Fruit fly (Drosophila melanogaster) whole organism, pupa: ENCODE data around the gene CG46448.

ENCODE experiments used
- CG10348 ChIP-seq: fragments of 200-800 bp; sonication (Bioruptor generic); IDR thresholded peaks from 2 replicates; pipeline ENCODE4 v1.3.6; 2022; ENCODE audit warnings: missing biosample characterization, missing genetic modification characterization
- CG12605 ChIP-seq: fragments of 200-800 bp; sonication (Bioruptor generic); IDR thresholded peaks from 2 replicates; pipeline ENCODE4 v1.3.6; 2022; ENCODE audit warnings: missing biosample characterization, missing genetic modification characterization
- CG13204 ChIP-seq: fragments of 200-800 bp; sonication (Bioruptor generic); optimal IDR thresholded peaks from 2 replicates; lab custom pipeline; 2018; ENCODE audit warnings: missing biosample characterization, mild to moderate bottlenecking, missing genetic modification characterization, moderate library complexity
- CG15710 ChIP-seq: fragments of 200-800 bp; sonication (Bioruptor generic); optimal IDR thresholded peaks from 2 replicates; lab custom pipeline; 2018; ENCODE audit warnings: missing biosample characterization, mild to moderate bottlenecking, missing genetic modification characterization, moderate library complexity
- CG9948 ChIP-seq: fragments of 200-800 bp; sonication (Bioruptor generic); optimal IDR thresholded peaks from 2 replicates; lab custom pipeline; 2018; ENCODE audit warnings: missing biosample characterization, mild to moderate bottlenecking, missing genetic modification characterization, moderate library complexity
- D1 ChIP-seq: fragments of 200-800 bp; sonication (Bioruptor generic); optimal IDR thresholded peaks from 2 replicates; lab custom pipeline; 2018; ENCODE audit warnings: missing biosample characterization, mild to moderate bottlenecking, missing genetic modification characterization, moderate library complexity
- EcR ChIP-seq: fragments of 200-800 bp; sonication (Bioruptor generic); optimal IDR thresholded peaks from 3 replicates; lab custom pipeline; 2019; ENCODE audit warnings: missing biosample characterization, missing genetic modification characterization, mild to moderate bottlenecking, moderate library complexity, missing genetic modification reagents
- Ets98B ChIP-seq: fragments of 200-800 bp; sonication (Bioruptor generic); IDR thresholded peaks from 2 replicates; pipeline ENCODE4 v1.3.6; 2022; ENCODE audit warnings: missing biosample characterization, missing genetic modification characterization
- Pif1B ChIP-seq: fragments of 200-800 bp; sonication (Bioruptor generic); optimal IDR thresholded peaks from 3 replicates; lab custom pipeline; 2016; ENCODE audit warnings: missing biosample characterization, missing genetic modification characterization
- Snoo ChIP-seq: fragments of 200-800 bp; sonication (Bioruptor generic); optimal IDR thresholded peaks from 3 replicates; lab custom pipeline; 2017; ENCODE audit warnings: missing biosample characterization, mild to moderate bottlenecking, missing genetic modification characterization, inconsistent platforms
- fd96Ca ChIP-seq: fragments of 200-800 bp; sonication (Bioruptor generic); IDR thresholded peaks from 3 replicates; pipeline ENCODE4 v1.3.6; 2022; ENCODE audit warnings: missing biosample characterization, missing genetic modification characterization
- rn ChIP-seq: fragments of 200-800 bp; sonication (Bioruptor generic); IDR thresholded peaks from 2 replicates; pipeline ENCODE4 v1.3.6; 2022; ENCODE audit warnings: missing biosample characterization, missing genetic modification characterization

DNA sequence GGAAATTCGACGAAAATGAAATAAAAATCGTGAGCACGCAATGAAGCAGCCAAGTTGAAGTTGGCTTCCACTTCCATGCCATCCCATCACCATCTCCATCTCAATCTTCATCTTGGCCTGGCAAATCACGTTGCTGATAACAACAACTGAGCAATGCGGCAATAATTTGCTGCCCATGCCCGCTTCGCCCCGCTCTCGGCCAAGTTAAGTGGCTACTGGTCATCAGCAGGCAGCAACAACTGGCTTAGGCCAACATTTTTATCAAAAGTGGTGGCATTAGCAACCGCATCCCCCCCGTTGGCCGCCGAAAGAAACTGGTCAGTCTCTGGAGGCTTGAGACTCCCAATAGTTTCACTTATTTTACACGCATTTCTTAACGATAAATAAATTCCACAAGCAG lies 38.8 kb downstream of the CG46448 start:
- TF ChIP-seq CG15710 (tag; lab: Kevin White, UChicago) (no peak), EcR (GFP tag; lab: Kevin White, UChicago) (no peak), CG13204 (GFP tag; lab: Kevin White, UChicago) (no peak), fd96Ca (GFP tag; lab: Robert Waterston, UW) (no peak), CG9948 (tag; lab: Kevin White, UChicago) (no peak), CG10348 (no peak), Snoo (tag; lab: Kevin White, UChicago) (no peak), CG12605 (GFP tag; lab: Robert Waterston, UW) (no peak), Pif1B (GFP tag; lab: Kevin White, UChicago) (no peak), rn (GFP tag; lab: Robert Waterston, UW) (no peak), D1 (tag; lab: Kevin White, UChicago) (no peak), Ets98B (GFP tag; lab: Robert Waterston, UW) (no peak)
